Worm (Caenorhabditis elegans) whole organism, L1 larva: ENCODE data around the gene F08C6.5.

ENCODE experiments used
- C04F5.9 ChIP-seq: sonication (generic microtip); optimal IDR thresholded peaks from 2 replicates; lab custom pipeline; 2016; ENCODE audit warnings: missing genetic modification characterization, missing compliant biosample characterization
- C16A3.4 ChIP-seq: fragments of 150-350 bp; optimal IDR thresholded peaks from 2 replicates; lab custom pipeline; 2014; ENCODE audit warnings: missing biosample characterization, missing genetic modification characterization
- F16B12.6 ChIP-seq: fragments of 150-350 bp; optimal IDR thresholded peaks from 2 replicates; lab custom pipeline; 2014; ENCODE audit warnings: missing biosample characterization, missing genetic modification characterization
- aha-1 ChIP-seq: fragments of 150-350 bp; optimal IDR thresholded peaks from 2 replicates; lab custom pipeline; 2014; ENCODE audit warnings: missing biosample characterization, missing genetic modification characterization
- blmp-1 ChIP-seq: fragments of 150-350 bp; optimal IDR thresholded peaks from 2 replicates; lab custom pipeline; 2014; ENCODE audit warnings: missing biosample characterization, missing genetic modification characterization
- ceh-82 ChIP-seq, 3 experiments: fragments of 150-350 bp in 1 of 3; sonication (generic microtip) in 2 of 3; optimal IDR thresholded peaks; 2 replicates each; lab custom pipeline; 2014 to 2017; ENCODE audit warnings: missing biosample characterization in 3 of 3, missing genetic modification characterization in 3 of 3
- ceh-88 ChIP-seq: fragments of 200-800 bp; sonication (Bioruptor generic); IDR thresholded peaks from 2 replicates; pipeline ENCODE4 v1.3.6; 2022; ENCODE audit warnings: missing genetic modification characterization, missing compliant biosample characterization
- ceh-90 ChIP-seq: sonication (generic microtip); optimal IDR thresholded peaks from 2 replicates; lab custom pipeline; 2016; ENCODE audit warnings: missing genetic modification characterization, missing compliant biosample characterization
- dpl-1 ChIP-seq, 3 experiments: fragments of 150-350 bp in 2 of 3; sonication (generic microtip) in 1 of 3; optimal IDR thresholded peaks; 2 replicates each; lab custom pipeline; 2014 to 2017; ENCODE audit warnings: missing biosample characterization in 3 of 3, missing genetic modification characterization in 3 of 3, missing genetic modification reagents in 3 of 3
- efl-1 ChIP-seq, 4 experiments: fragments of 150-350 bp; optimal IDR thresholded peaks in 3 of 4; peaks in 1 of 4; 1 replicate in 1 of 4; 2 replicates in 3 of 4; lab custom pipeline; 2014; ENCODE audit warnings: missing biosample characterization in 2 of 4, missing genetic modification characterization in 2 of 4, missing genetic modification reagents in 2 of 4
- efl-3 ChIP-seq: fragments of 200-800 bp; sonication (Bioruptor generic); optimal IDR thresholded peaks from 2 replicates; lab custom pipeline; 2018; ENCODE audit warnings: mild to moderate bottlenecking, missing genetic modification characterization, missing compliant biosample characterization
- egl-27 ChIP-seq, 2 experiments: fragments of 150-350 bp in 1 of 2; sonication (generic microtip); optimal IDR thresholded peaks; 3 replicates each; lab custom pipeline; 2017 to 2018; ENCODE audit warnings: missing biosample characterization in 2 of 2, missing genetic modification characterization in 2 of 2, missing genetic modification reagents in 2 of 2
- elt-3 ChIP-seq, 6 experiments: fragments of 150-350 bp in 1 of 6; sonication (generic microtip); optimal IDR thresholded peaks; 2 replicates each; lab custom pipeline; 2017 to 2018; ENCODE audit warnings: missing biosample characterization in 6 of 6, missing genetic modification characterization in 6 of 6, inconsistent platforms in 1 of 6
- hlh-17 ChIP-seq: fragments of 200-800 bp; sonication (Bioruptor generic); optimal IDR thresholded peaks from 2 replicates; lab custom pipeline; 2018; ENCODE audit warnings: missing genetic modification characterization, mild to moderate bottlenecking, missing compliant biosample characterization, moderate library complexity, borderline replicate concordance
- hpl-2 ChIP-seq: fragments of 150-350 bp; optimal IDR thresholded peaks from 2 replicates; lab custom pipeline; 2014; ENCODE audit warnings: missing biosample characterization, missing genetic modification reagents, missing genetic modification characterization
- irx-1 ChIP-seq: sonication (generic microtip); optimal IDR thresholded peaks from 2 replicates; lab custom pipeline; 2016; ENCODE audit warnings: missing genetic modification characterization, missing compliant biosample characterization
- lin-14 ChIP-seq: fragments of 200-800 bp; sonication (Bioruptor generic); optimal IDR thresholded peaks from 2 replicates; lab custom pipeline; 2018; ENCODE audit warnings: mild to moderate bottlenecking, missing genetic modification characterization, moderate library complexity, missing compliant biosample characterization
- lin-35 ChIP-seq, 2 experiments: fragments of 150-350 bp; optimal IDR thresholded peaks; 2 replicates each; lab custom pipeline; 2014; ENCODE audit warnings: missing biosample characterization in 2 of 2, missing genetic modification characterization in 2 of 2, missing genetic modification reagents in 2 of 2
- mab-9 ChIP-seq: fragments of 200-800 bp; sonication (Bioruptor generic); IDR thresholded peaks from 2 replicates; pipeline ENCODE4 v1.3.6; 2022; ENCODE audit warnings: missing genetic modification reagents, missing genetic modification characterization, missing compliant biosample characterization
- mep-1 ChIP-seq: fragments of 150-350 bp; optimal IDR thresholded peaks from 2 replicates; lab custom pipeline; 2014; ENCODE audit warnings: missing biosample characterization, missing genetic modification characterization
- nhr-237 ChIP-seq: fragments of 150-350 bp; optimal IDR thresholded peaks from 2 replicates; lab custom pipeline; 2014; ENCODE audit warnings: missing biosample characterization, missing genetic modification characterization
- nhr-28 ChIP-seq: fragments of 150-350 bp; optimal IDR thresholded peaks from 2 replicates; lab custom pipeline; 2014; ENCODE audit warnings: missing biosample characterization, missing genetic modification characterization
- nhr-47 ChIP-seq: sonication (generic microtip); optimal IDR thresholded peaks from 2 replicates; lab custom pipeline; 2016; ENCODE audit warnings: mild to moderate bottlenecking, missing genetic modification characterization, moderate library complexity, missing compliant biosample characterization
- nhr-85 ChIP-seq: sonication (generic microtip); peaks from one replicate; lab custom pipeline; 2016; ENCODE audit warnings: missing genetic modification characterization, inconsistent platforms, missing compliant biosample characterization
- nhr-90 ChIP-seq: sonication (generic microtip); optimal IDR thresholded peaks from 2 replicates; lab custom pipeline; 2016; ENCODE audit warnings: mild to moderate bottlenecking, missing genetic modification characterization, missing compliant biosample characterization; ENCODE audit not compliant: poor library complexity
- pag-3 ChIP-seq: sonication (generic microtip); optimal IDR thresholded peaks from 2 replicates; lab custom pipeline; 2017; ENCODE audit warnings: missing genetic modification characterization, mild to moderate bottlenecking, missing compliant biosample characterization, antibody characterized with exemption, borderline replicate concordance; ENCODE audit not compliant: insufficient read depth
- pqm-1 ChIP-seq: sonication (generic microtip); optimal IDR thresholded peaks from 3 replicates; lab custom pipeline; 2017; ENCODE audit warnings: missing biosample characterization, missing genetic modification characterization
- rnt-1 ChIP-seq: sonication (generic microtip); optimal IDR thresholded peaks from 2 replicates; lab custom pipeline; 2016; ENCODE audit warnings: mild to moderate bottlenecking, missing genetic modification characterization, moderate library complexity, missing compliant biosample characterization
- sptf-1 ChIP-seq: fragments of 150-350 bp; optimal IDR thresholded peaks from 2 replicates; lab custom pipeline; 2014; ENCODE audit warnings: missing biosample characterization, missing genetic modification characterization
- tbx-2 ChIP-seq: sonication (generic microtip); optimal IDR thresholded peaks from 2 replicates; lab custom pipeline; 2016; ENCODE audit warnings: missing genetic modification characterization, missing compliant biosample characterization
- unc-62 ChIP-seq: fragments of 150-350 bp; optimal IDR thresholded peaks from 2 replicates; lab custom pipeline; 2014; ENCODE audit warnings: missing biosample characterization, missing genetic modification reagents, missing genetic modification characterization
- unc-86 ChIP-seq: sonication (generic microtip); optimal IDR thresholded peaks from 2 replicates; lab custom pipeline; 2016; ENCODE audit warnings: missing genetic modification characterization, missing compliant biosample characterization
- xbp-1 ChIP-seq: sonication (generic microtip); optimal IDR thresholded peaks from 2 replicates; lab custom pipeline; 2016; ENCODE audit warnings: missing genetic modification characterization, missing compliant biosample characterization
- ztf-4 ChIP-seq: fragments of 150-350 bp; optimal IDR thresholded peaks from 2 replicates; lab custom pipeline; 2014; ENCODE audit warnings: missing biosample characterization, missing genetic modification characterization

The F08C6.5 gene

DNA sequence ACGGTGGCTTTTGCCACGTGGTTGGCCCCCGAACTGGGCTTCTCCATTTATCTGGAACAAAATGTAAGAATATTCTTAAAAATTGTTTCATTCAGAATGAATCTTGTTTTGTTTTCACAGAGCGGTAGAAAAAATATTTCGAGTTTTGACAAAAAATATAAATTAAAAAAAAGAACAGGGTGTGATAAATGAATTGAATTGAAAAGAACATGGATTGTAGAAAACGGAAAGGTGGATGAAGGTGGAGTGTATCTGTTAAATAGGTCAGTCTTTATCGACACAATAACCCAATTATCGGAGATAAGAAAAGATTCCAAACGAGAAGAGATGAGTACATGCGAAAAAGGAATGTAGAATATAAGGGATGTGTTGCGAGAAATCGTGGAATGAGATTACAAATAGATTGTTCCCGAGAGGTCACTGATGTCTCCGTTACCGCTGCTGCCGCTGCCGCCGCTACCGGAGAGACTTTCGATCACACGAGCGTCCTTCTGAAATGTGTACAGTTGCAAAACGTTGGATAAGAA, 21.4 kb upstream of the F08C6.5 start, which contains the start of gene dpy-7:
Gene dpy-7, minus strand, starts transcription at position 51 of the 527 bp plus-strand sequence.
- TF ChIP-seq elt-3 (tag; optimal IDR thresholded peaks at IDR 0.05; lab: Kevin White, UChicago) (peak in 1 of 6 experiments; percentile 28), egl-27 (tag; optimal IDR thresholded peaks at IDR 0.05; lab: Kevin White, UChicago) (no peak), blmp-1 (tag; lab: Kevin White, UChicago) (peak; percentile 67)

DNA sequence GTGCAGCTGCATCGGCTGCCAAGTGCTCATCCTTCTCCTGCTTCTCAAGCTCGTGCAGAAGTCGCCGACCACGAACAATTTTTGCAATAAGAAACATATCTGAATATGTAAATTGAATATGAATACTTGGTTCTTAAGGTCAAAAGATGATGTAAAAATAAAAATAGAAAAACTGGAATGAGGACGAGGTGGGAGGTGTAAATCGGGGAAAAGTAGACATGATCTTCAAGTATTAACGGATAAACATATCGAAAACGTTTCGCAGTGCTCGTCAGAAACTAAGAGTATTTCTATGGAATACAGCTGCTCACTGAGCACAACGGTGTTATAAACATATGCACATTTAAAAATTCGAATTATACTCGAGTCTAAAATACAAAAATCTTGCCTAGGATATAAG, 19.2 kb upstream of the F08C6.5 start, which contains the start of gene glb-16:
Gene glb-16, minus strand, starts transcription at position 101 of the 400 bp plus-strand sequence.
- TF ChIP-seq efl-1 (optimal IDR thresholded peaks at IDR 0.05; lab: Kevin White, UChicago) (no peak), efl-1 (GFP tag; optimal IDR thresholded peaks at IDR 0.05 in 1 of 2; lab: Kevin White, UChicago) (no peak), ztf-4 (tag; lab: Kevin White, UChicago) (no peak)

- TF ChIP-seq lin-14 (GFP tag; lab: Kevin White, UChicago) = peak; percentile 7
- no peak for TF ChIP-seq tbx-2 (tag; lab: Kevin White, UChicago)
- no peak for TF ChIP-seq hlh-17
- TF ChIP-seq unc-62 (GFP tag; lab: Kevin White, UChicago) = no peak
- TF ChIP-seq nhr-47 = no peak
- TF ChIP-seq, all 84 proteins: peak for 1
Measured at ce11 chrX:7541078-7541477, 18.1 kb upstream of the F08C6.5 start.

DNA sequence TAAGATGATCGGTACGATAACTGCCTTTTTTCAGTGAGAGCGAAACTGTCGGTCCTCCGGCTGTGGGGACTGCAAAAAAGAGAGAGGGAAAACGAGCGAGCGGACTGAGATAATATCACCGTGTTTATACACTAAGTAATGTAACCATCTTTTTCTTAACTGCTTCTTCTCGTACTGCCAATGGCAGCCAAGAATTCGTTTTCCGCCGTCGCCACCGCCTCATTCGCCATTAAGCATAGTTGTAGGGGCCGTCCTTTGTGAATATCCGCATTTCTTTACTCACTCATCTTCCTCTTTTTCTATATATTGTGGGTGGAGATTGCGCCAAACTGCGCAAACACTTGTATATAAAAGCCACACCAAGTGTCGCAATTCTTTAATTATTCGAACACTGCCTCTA, 12.7 kb upstream of the F08C6.5 start, which contains the start of gene col-174:
Gene col-174, plus strand, starts transcription at position 301 of the 400 bp plus-strand sequence.
- TF ChIP-seq blmp-1 (tag; lab: Kevin White, UChicago) (peak; percentile 67), ceh-82 (tag; optimal IDR thresholded peaks at IDR 0.05; lab: Kevin White, UChicago) (no peak), lin-14 (GFP tag; lab: Kevin White, UChicago) (peak; percentile 4), nhr-85 (peak; percentile 5), aha-1 (tag; lab: Kevin White, UChicago) (no peak)

DNA sequence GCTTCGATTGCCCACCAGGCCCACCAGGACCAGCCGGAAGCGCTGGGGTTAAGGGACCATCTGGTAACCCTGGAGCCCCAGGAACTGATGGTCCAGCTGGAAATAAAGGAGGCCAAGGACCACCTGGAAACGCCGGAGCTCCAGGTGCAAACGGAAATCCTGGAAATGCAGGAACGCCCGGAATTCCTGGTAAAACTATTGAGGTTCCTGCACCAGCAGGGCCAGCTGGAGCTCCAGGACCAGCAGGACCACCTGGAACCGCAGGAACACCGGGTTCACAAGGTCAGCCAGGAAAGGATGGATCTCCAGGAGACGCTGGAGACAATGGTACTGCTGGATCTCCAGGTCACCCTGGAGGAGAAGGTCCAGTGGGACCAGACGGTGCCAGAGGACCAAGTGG, 11.5 kb upstream of the F08C6.5 start:
- TF ChIP-seq ceh-88 (GFP tag; lab: Robert Waterston, UW) = no peak
- TF ChIP-seq nhr-85 = no peak
- no peak for TF ChIP-seq efl-3 (GFP tag; lab: Kevin White, UChicago)
- TF ChIP-seq nhr-90 = no peak
- no peak for TF ChIP-seq pag-3 (tag; lab: Kevin White, UChicago)
- TF ChIP-seq pqm-1 (tag; lab: Kevin White, UChicago) = no peak
- TF ChIP-seq ceh-82 (tag; optimal IDR thresholded peaks at IDR 0.05; lab: Kevin White, UChicago) = no peak
- TF ChIP-seq sptf-1 (tag; lab: Kevin White, UChicago) = no peak
- no peak for TF ChIP-seq C16A3.4 (tag; lab: Kevin White, UChicago)
- TF ChIP-seq irx-1 (tag; lab: Kevin White, UChicago) = no peak
- no peak for TF ChIP-seq nhr-28 (tag; lab: Kevin White, UChicago)
- no peak for TF ChIP-seq unc-86 (tag; lab: Kevin White, UChicago)
- TF ChIP-seq hpl-2 = no peak
- TF ChIP-seq ceh-90 (tag; lab: Kevin White, UChicago) = no peak
- no peak for TF ChIP-seq rnt-1 (tag; lab: Kevin White, UChicago)
- no peak for TF ChIP-seq F16B12.6 (tag; lab: Kevin White, UChicago)
- no peak for TF ChIP-seq mab-9 (GFP tag; lab: Robert Waterston, UW)
- TF ChIP-seq lin-35 (GFP tag; optimal IDR thresholded peaks at IDR 0.05; lab: Kevin White, UChicago) = no peak

DNA sequence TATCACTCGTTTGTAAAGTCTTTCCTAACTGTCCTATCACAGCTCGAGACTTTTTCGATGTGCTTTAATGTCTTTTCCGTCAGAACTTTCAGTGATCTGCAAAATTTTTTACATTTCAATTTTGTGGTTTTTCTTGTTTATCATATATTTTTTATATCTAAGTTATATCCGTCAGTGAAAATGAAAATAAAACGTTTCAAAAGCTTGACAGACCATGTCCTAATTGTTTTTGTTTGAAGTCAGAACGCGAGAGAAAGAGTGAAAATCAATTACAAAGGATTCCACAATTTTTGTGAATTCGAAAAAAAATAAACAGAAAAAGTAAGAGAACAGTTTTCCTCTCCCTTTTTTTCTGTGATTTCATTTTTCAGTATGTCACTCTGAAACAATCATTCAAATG, 11.0 kb upstream of the F08C6.5 start, which contains the start of gene F46C8.1:
Gene F46C8.1, plus strand, starts transcription at position 301 of the 400 bp plus-strand sequence.
- TF ChIP-seq dpl-1 (GFP tag; optimal IDR thresholded peaks at IDR 0.05; lab: Kevin White, UChicago) (no peak), mep-1 (no peak), xbp-1 (tag; lab: Kevin White, UChicago) (no peak), nhr-237 (tag; lab: Kevin White, UChicago) (no peak), lin-35 (GFP tag; optimal IDR thresholded peaks at IDR 0.05; lab: Kevin White, UChicago) (no peak), C04F5.9 (tag; lab: Kevin White, UChicago) (no peak)
